Worm (Caenorhabditis elegans) whole organism, early embryonic: ENCODE measurements around the gene B0244.10.
A peak's percentile ranks its signal among the peaks of the same experiment; 100 is the strongest.

Experiments used
- B0310.2 ChIP-seq: sonication (generic microtip); optimal IDR thresholded peaks from 2 replicates; lab custom pipeline; 2016; ENCODE audit warnings: mild to moderate bottlenecking, missing genetic modification characterization, missing compliant biosample characterization
- F13C5.2 ChIP-seq: sonication (generic microtip); optimal IDR thresholded peaks from 2 replicates; lab custom pipeline; 2017; ENCODE audit warnings: mild to moderate bottlenecking, missing genetic modification characterization, inconsistent platforms, missing compliant biosample characterization
- aly-1 ChIP-seq: sonication (generic microtip); optimal IDR thresholded peaks from 2 replicates; lab custom pipeline; 2016; ENCODE audit warnings: missing genetic modification characterization, missing compliant biosample characterization
- ama-1 ChIP-seq: fragments of 150-350 bp; optimal IDR thresholded peaks from 2 replicates; lab custom pipeline; 2014
- ceh-13 ChIP-seq: fragments of 200-800 bp; sonication (Bioruptor generic); optimal IDR thresholded peaks from 2 replicates; lab custom pipeline; 2018; ENCODE audit warnings: mild to moderate bottlenecking, missing genetic modification characterization, missing compliant biosample characterization
- ceh-36 ChIP-seq: sonication (generic microtip); optimal IDR thresholded peaks from 2 replicates; lab custom pipeline; 2016; ENCODE audit warnings: missing genetic modification characterization, inconsistent platforms, missing compliant biosample characterization
- ets-7 ChIP-seq: sonication (generic microtip); optimal IDR thresholded peaks from 2 replicates; lab custom pipeline; 2016; ENCODE audit warnings: missing genotype, missing genetic modification characterization, missing compliant biosample characterization
- flt-1 ChIP-seq: fragments of 200-800 bp; sonication (Bioruptor generic); IDR thresholded peaks from 2 replicates; pipeline ENCODE4 v1.3.6; 2022; ENCODE audit warnings: missing genetic modification characterization, missing compliant biosample characterization
- hmbx-1 ChIP-seq: sonication (generic microtip); optimal IDR thresholded peaks from 2 replicates; lab custom pipeline; 2016; ENCODE audit warnings: mild to moderate bottlenecking, missing genetic modification characterization, missing compliant biosample characterization
- hmg-4 ChIP-seq: fragments of 200-800 bp; sonication (Bioruptor generic); optimal IDR thresholded peaks from 2 replicates; lab custom pipeline; 2018; ENCODE audit warnings: mild to moderate bottlenecking, missing genetic modification characterization, missing compliant biosample characterization
- hnd-1 ChIP-seq: sonication (generic microtip); optimal IDR thresholded peaks from 2 replicates; lab custom pipeline; 2016; ENCODE audit warnings: missing genetic modification characterization, missing compliant biosample characterization
- pes-1 ChIP-seq: fragments of 200-800 bp; sonication (Bioruptor generic); IDR thresholded peaks from 2 replicates; pipeline ENCODE4 v1.3.6; 2022; ENCODE audit warnings: missing genetic modification reagents, missing genetic modification characterization, missing compliant biosample characterization
- scrt-1 ChIP-seq: fragments of 200-800 bp; sonication (Bioruptor generic); IDR thresholded peaks from 2 replicates; pipeline ENCODE4 v1.3.6; 2022; ENCODE audit warnings: missing genetic modification characterization, missing compliant biosample characterization
- sea-1 ChIP-seq: fragments of 200-800 bp; sonication (Bioruptor generic); conservative IDR thresholded peaks from 2 replicates; pipeline ENCODE4 v1.3.6; 2022; ENCODE audit warnings: missing genetic modification characterization, missing compliant biosample characterization
- tbx-11 ChIP-seq: fragments of 200-800 bp; sonication (Bioruptor generic); IDR thresholded peaks from 2 replicates; pipeline ENCODE4 v1.3.6; 2022; ENCODE audit warnings: missing genetic modification characterization, missing compliant biosample characterization
- tbx-37 ChIP-seq: fragments of 200-800 bp; sonication (Bioruptor generic); conservative IDR thresholded peaks from 2 replicates; pipeline ENCODE4 v1.3.6; 2022; ENCODE audit warnings: missing genetic modification reagents, missing genetic modification characterization, missing compliant biosample characterization
- tra-4 ChIP-seq: sonication (generic microtip); optimal IDR thresholded peaks from 2 replicates; lab custom pipeline; 2017; ENCODE audit warnings: missing genetic modification characterization, missing compliant biosample characterization

The B0244.10 gene

ce11 chrIII:5719105-5719831 lies 15.7 kb upstream of the B0244.10 start:
- TF ChIP-seq ceh-36 (tag; lab: Kevin White, UChicago) (no peak), hmbx-1 (tag; lab: Kevin White, UChicago) (no peak), hnd-1 (tag; lab: Kevin White, UChicago) (no peak), flt-1 (GFP tag; lab: Robert Waterston, UW) (no peak), tbx-11 (GFP tag; lab: Robert Waterston, UW) (no peak), scrt-1 (no peak), tra-4 (no peak), tbx-37 (GFP tag; lab: Robert Waterston, UW) (no peak)

DNA sequence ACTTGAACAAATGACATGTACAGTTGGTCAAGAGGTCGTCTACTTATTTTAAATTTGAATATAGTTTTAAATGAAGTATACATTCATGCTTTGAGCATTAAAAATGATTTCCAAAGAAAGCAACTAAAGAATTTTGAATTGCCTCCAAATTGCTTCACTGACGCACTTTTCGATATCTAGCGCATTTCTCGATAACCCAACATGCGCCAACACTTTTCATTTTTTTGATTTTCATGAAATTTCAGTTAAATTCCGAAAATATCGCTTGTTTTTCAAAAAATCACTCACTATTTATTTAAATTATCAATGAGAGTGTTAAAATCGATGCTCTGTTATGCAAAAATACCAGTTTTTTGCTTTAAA lies 15.1 kb upstream of the B0244.10 start:
- no peak for TF ChIP-seq scrt-1
- TF ChIP-seq tra-4 = no peak

- TF ChIP-seq hmg-4 (GFP tag; lab: Kevin White, UChicago) (peak; percentile 27), aly-1 (tag; lab: Kevin White, UChicago) (peak; percentile 51), ets-7 (tag; lab: Kevin White, UChicago) (no peak), scrt-1 (0 out of 2 replicates have a peak, but pooled peaks have one; percentile 9), hnd-1 (tag; lab: Kevin White, UChicago) (no peak)
These were observed 14.5 kb upstream of the B0244.10 start for ce11 chrIII:5720266-5721019.

ce11 chrIII:5721488-5721887 lies 13.5 kb upstream of the B0244.10 start:
- TF ChIP-seq tra-4 = no peak
- no peak for TF ChIP-seq F13C5.2 (tag; lab: Kevin White, UChicago)
- no peak for TF ChIP-seq pes-1 (GFP tag; lab: Robert Waterston, UW)
- no peak for TF ChIP-seq ama-1
- TF ChIP-seq flt-1 (GFP tag; lab: Robert Waterston, UW) = no peak
- no peak for TF ChIP-seq scrt-1
- TF ChIP-seq tbx-37 (GFP tag; lab: Robert Waterston, UW) = no peak
- no peak for TF ChIP-seq hnd-1 (tag; lab: Kevin White, UChicago)
- no peak for TF ChIP-seq hmg-4 (GFP tag; lab: Kevin White, UChicago)
- no peak for TF ChIP-seq ceh-36 (tag; lab: Kevin White, UChicago)
- TF ChIP-seq tbx-11 (GFP tag; lab: Robert Waterston, UW) = no peak
- no peak for TF ChIP-seq aly-1 (tag; lab: Kevin White, UChicago)
- no peak for TF ChIP-seq sea-1 (GFP tag; lab: Robert Waterston, UW)
- no peak for TF ChIP-seq B0310.2 (tag; lab: Kevin White, UChicago)
- TF ChIP-seq ets-7 (tag; lab: Kevin White, UChicago) = no peak
- TF ChIP-seq hmbx-1 (tag; lab: Kevin White, UChicago) = no peak
- TF ChIP-seq ceh-13 (GFP tag; lab: Kevin White, UChicago) = no peak

DNA sequence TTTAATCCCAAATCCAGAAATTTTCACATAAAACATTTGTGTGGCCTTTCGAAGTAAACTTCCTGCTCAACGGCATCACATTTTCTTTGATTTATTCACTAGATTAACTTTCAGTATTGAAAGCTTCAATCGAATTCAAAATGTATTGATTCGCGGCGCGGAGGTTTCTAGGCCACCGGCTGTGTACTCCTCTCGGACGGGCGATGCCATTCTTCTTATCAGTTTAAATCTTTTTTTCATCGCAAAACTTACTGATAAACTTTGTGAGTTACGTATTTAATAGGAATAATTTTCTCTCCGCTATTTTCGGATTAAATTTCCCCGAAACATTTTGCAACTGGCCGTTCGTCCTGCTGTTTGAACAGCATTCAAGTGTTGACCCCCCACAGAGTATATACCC lies 13.1 kb upstream of the B0244.10 start:
- TF ChIP-seq tra-4 = no peak
- TF ChIP-seq hmg-4 (GFP tag; lab: Kevin White, UChicago) = peak; percentile 21
- peak; percentile 12; the same call in 1 of the 2 replicates for TF ChIP-seq tbx-37 (GFP tag; lab: Robert Waterston, UW)

DNA sequence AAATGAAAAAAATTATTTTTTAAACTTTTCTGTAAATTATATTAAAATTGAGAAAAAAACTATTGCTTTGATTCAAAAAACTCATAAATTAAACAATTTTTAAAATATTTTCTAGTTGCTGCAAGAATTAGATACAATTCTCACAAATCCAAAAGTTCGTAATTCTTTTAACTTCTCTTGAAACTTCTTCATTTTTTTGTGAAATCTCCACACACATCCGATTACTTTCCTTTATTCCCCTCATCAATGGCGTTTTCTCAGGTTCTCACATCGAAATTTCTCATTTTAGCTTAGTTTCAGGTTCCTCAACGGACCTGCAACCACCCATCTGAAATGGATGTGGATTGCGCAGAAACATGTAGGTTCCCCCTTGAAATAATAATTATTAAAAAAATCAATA lies 12.4 kb upstream of the B0244.10 start, which contains the start of gene wrm-1:
Gene wrm-1 (plus strand): TSS at position 301 of the 400 bp plus-strand sequence.
- no peak for TF ChIP-seq ceh-13 (GFP tag; lab: Kevin White, UChicago)
- TF ChIP-seq flt-1 (GFP tag; lab: Robert Waterston, UW) = no peak
- no peak for TF ChIP-seq scrt-1
- TF ChIP-seq tra-4 = no peak
- no peak for TF ChIP-seq ceh-36 (tag; lab: Kevin White, UChicago)

DNA sequence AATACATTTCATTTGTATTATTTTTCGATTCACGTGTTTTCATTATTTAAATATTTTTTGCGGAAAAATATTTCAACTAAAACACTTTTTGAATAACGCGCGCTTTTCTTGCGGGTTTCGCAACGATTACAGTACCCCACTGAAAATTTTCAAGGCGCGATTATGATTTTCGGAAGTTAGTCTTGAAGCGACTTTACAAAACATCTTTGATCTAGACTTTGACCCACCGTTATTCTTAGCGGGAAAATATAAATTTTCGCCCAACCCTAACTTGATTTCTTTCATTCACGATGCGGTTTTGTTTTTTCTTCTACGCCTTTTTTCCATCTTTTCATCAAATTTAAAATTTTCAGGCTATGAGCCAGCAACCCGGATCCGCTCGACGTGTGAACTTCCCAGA lies 7.1 kb upstream of the B0244.10 start, which contains the start of gene egg-1:
Gene egg-1 (plus strand): TSS at position 354 of the 400 bp plus-strand sequence.
- no peak for TF ChIP-seq hmbx-1 (tag; lab: Kevin White, UChicago)
- TF ChIP-seq hnd-1 (tag; lab: Kevin White, UChicago) = no peak
- no peak for TF ChIP-seq F13C5.2 (tag; lab: Kevin White, UChicago)
- TF ChIP-seq ceh-13 (GFP tag; lab: Kevin White, UChicago) = no peak

- TF ChIP-seq hmbx-1 (tag; lab: Kevin White, UChicago) = no peak
- no peak for TF ChIP-seq tbx-11 (GFP tag; lab: Robert Waterston, UW)
- TF ChIP-seq hnd-1 (tag; lab: Kevin White, UChicago) = no peak
- TF ChIP-seq ceh-13 (GFP tag; lab: Kevin White, UChicago) = no peak
- no peak for TF ChIP-seq scrt-1
- TF ChIP-seq tra-4 = no peak
- no peak for TF ChIP-seq B0310.2 (tag; lab: Kevin White, UChicago)
- no peak for TF ChIP-seq sea-1 (GFP tag; lab: Robert Waterston, UW)
- no peak for TF ChIP-seq pes-1 (GFP tag; lab: Robert Waterston, UW)
- TF ChIP-seq aly-1 (tag; lab: Kevin White, UChicago) = no peak
- TF ChIP-seq ceh-36 (tag; lab: Kevin White, UChicago) = no peak
- no peak for TF ChIP-seq flt-1 (GFP tag; lab: Robert Waterston, UW)
- TF ChIP-seq ama-1 = no peak
- no peak for TF ChIP-seq ets-7 (tag; lab: Kevin White, UChicago)
- TF ChIP-seq tbx-37 (GFP tag; lab: Robert Waterston, UW) = no peak
- TF ChIP-seq hmg-4 (GFP tag; lab: Kevin White, UChicago) = no peak
These were observed 5.6 kb upstream of the B0244.10 start for ce11 chrIII:5729367-5729766.
